Fruit fly (Drosophila melanogaster) Kc167 (cell line): ENCODE results near the gene Cyp1.

Experiments used
- insv ChIP-seq: fragments of >200 bp; optimal IDR thresholded peaks from 3 replicates; lab custom pipeline; 2018; ENCODE audit warnings: missing external identifiers
- psq ChIP-seq: fragments of >200 bp; optimal IDR thresholded peaks from 2 replicates; lab custom pipeline; 2017; ENCODE audit warnings: missing external identifiers

dm6 chrX:16332615-16333288 is 12.6 kb upstream of the Cyp1 start:
- TF ChIP-seq insv (lab: Kevin White, UChicago) (no peak), psq (lab: Kevin White, UChicago) (no peak)
